Worm (Caenorhabditis elegans) whole organism, early embryonic: ENCODE data around the gene R07H5.9.

ENCODE experiments used
- F13C5.2 ChIP-seq: sonication (generic microtip); optimal IDR thresholded peaks from 2 replicates; lab custom pipeline; 2017; ENCODE audit warnings: mild to moderate bottlenecking, missing genetic modification characterization, inconsistent platforms, missing compliant biosample characterization
- aly-1 ChIP-seq: sonication (generic microtip); optimal IDR thresholded peaks from 2 replicates; lab custom pipeline; 2016; ENCODE audit warnings: missing genetic modification characterization, missing compliant biosample characterization
- ama-1 ChIP-seq: fragments of 150-350 bp; optimal IDR thresholded peaks from 2 replicates; lab custom pipeline; 2014
- ceh-13 ChIP-seq: fragments of 200-800 bp; sonication (Bioruptor generic); optimal IDR thresholded peaks from 2 replicates; lab custom pipeline; 2018; ENCODE audit warnings: mild to moderate bottlenecking, missing genetic modification characterization, missing compliant biosample characterization
- ceh-36 ChIP-seq: sonication (generic microtip); optimal IDR thresholded peaks from 2 replicates; lab custom pipeline; 2016; ENCODE audit warnings: missing genetic modification characterization, inconsistent platforms, missing compliant biosample characterization
- hmbx-1 ChIP-seq: sonication (generic microtip); optimal IDR thresholded peaks from 2 replicates; lab custom pipeline; 2016; ENCODE audit warnings: mild to moderate bottlenecking, missing genetic modification characterization, missing compliant biosample characterization
- hnd-1 ChIP-seq: sonication (generic microtip); optimal IDR thresholded peaks from 2 replicates; lab custom pipeline; 2016; ENCODE audit warnings: missing genetic modification characterization, missing compliant biosample characterization
- scrt-1 ChIP-seq: fragments of 200-800 bp; sonication (Bioruptor generic); IDR thresholded peaks from 2 replicates; pipeline ENCODE4 v1.3.6; 2022; ENCODE audit warnings: missing genetic modification characterization, missing compliant biosample characterization
- tbx-37 ChIP-seq: fragments of 200-800 bp; sonication (Bioruptor generic); conservative IDR thresholded peaks from 2 replicates; pipeline ENCODE4 v1.3.6; 2022; ENCODE audit warnings: missing genetic modification reagents, missing genetic modification characterization, missing compliant biosample characterization

DNA sequence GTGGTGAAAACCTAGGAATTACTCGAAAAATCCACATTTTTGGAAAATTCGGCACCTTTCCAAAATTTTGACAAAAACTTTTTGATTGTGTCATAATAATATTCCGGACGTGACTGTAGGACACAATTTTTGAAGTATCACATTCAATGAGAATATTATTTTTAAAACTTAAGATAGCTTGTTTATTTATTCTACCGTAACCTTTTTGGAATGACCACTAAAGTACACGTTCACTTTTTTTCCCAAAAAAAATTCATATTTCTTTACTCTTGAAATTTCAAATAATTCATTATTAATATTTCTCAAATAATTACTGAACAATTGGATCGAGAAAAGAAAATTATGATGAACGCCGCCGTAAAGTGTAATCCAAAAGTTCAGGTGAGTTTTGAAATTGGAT, at the start of gene R07H5.9:
- no peak for TF ChIP-seq scrt-1 (GFP tag; lab: Robert Waterston, UW)
- no peak for TF ChIP-seq ama-1 (lab: Kevin White, UChicago)
- no peak for TF ChIP-seq tbx-37 (GFP tag; lab: Robert Waterston, UW)
- no peak for TF ChIP-seq hmbx-1 (tag; lab: Kevin White, UChicago)
- no peak for TF ChIP-seq hnd-1 (tag; lab: Kevin White, UChicago)
- no peak for TF ChIP-seq ceh-36 (tag; lab: Kevin White, UChicago)
- TF ChIP-seq aly-1 (tag; lab: Kevin White, UChicago): no peak
- TF ChIP-seq ceh-13 (GFP tag; lab: Kevin White, UChicago): no peak
- TF ChIP-seq F13C5.2 (tag; lab: Kevin White, UChicago): no peak
